Worm (Caenorhabditis elegans) whole organism, late embryonic: ENCODE results near the gene zim-1.

Experiments used
- K09A11.1 ChIP-seq: sonication (generic microtip); optimal IDR thresholded peaks from 2 replicates; lab custom pipeline; 2017; ENCODE audit warnings: antibody characterized with exemption, mild to moderate bottlenecking, missing genetic modification characterization, missing compliant biosample characterization; ENCODE audit not compliant: insufficient read depth
- ama-1 ChIP-seq: fragments of 150-350 bp; optimal IDR thresholded peaks from 2 replicates; lab custom pipeline; 2014
- dmd-4 ChIP-seq: sonication (generic microtip); optimal IDR thresholded peaks from 2 replicates; lab custom pipeline; 2016; ENCODE audit warnings: borderline replicate concordance, missing genetic modification characterization, missing compliant biosample characterization
- fkh-10 ChIP-seq: fragments of 150-350 bp; optimal IDR thresholded peaks from 2 replicates; lab custom pipeline; 2014; ENCODE audit warnings: missing biosample characterization, missing genetic modification reagents, missing genetic modification characterization
- hlh-15 ChIP-seq: sonication (generic microtip); optimal IDR thresholded peaks from 2 replicates; lab custom pipeline; 2016; ENCODE audit warnings: missing genetic modification characterization, missing compliant biosample characterization
- nfya-1 ChIP-seq: sonication (generic microtip); optimal IDR thresholded peaks from 2 replicates; lab custom pipeline; 2017; ENCODE audit warnings: missing genetic modification characterization, mild to moderate bottlenecking, missing compliant biosample characterization, antibody characterized with exemption, moderate library complexity
- nhr-11 ChIP-seq: fragments of 150-350 bp; optimal IDR thresholded peaks from 2 replicates; lab custom pipeline; 2014; ENCODE audit warnings: missing biosample characterization, missing genetic modification characterization
- pha-2 ChIP-seq: sonication (generic microtip); optimal IDR thresholded peaks from 2 replicates; lab custom pipeline; 2017; ENCODE audit warnings: mild to moderate bottlenecking, missing genetic modification characterization, missing compliant biosample characterization
- pqm-1 ChIP-seq: sonication (generic microtip); optimal IDR thresholded peaks from 2 replicates; lab custom pipeline; 2016; ENCODE audit warnings: missing genetic modification characterization, missing compliant biosample characterization

- TF ChIP-seq fkh-10 (GFP tag; lab: Kevin White, UChicago) (no peak), nhr-11 (tag; lab: Kevin White, UChicago) (no peak), K09A11.1 (tag; lab: Kevin White, UChicago) (no peak), pha-2 (tag; lab: Kevin White, UChicago) (no peak), pqm-1 (tag; lab: Kevin White, UChicago) (no peak), nfya-1 (tag; lab: Kevin White, UChicago) (no peak), ama-1 (lab: Kevin White, UChicago) (no peak), hlh-15 (no peak), dmd-4 (tag; lab: Kevin White, UChicago) (no peak)
Measured at ce11 chrIV:10593570-10593969, 46.7 kb downstream of the zim-1 start, which contains the start of gene C43F9.7.
